Fruit fly (Drosophila melanogaster) whole organism, embryonic: ENCODE results near the gene Pgant35A.
A peak's percentile ranks its signal among the peaks of the same experiment; 100 is the strongest.

Experiments used
- Atf3 ChIP-seq: fragments of 200-800 bp; sonication (Bioruptor generic); optimal IDR thresholded peaks from 3 replicates; lab custom pipeline; 2016; ENCODE audit warnings: missing biosample characterization, missing genetic modification characterization
- Awh ChIP-seq: fragments of 200-800 bp; sonication (Bioruptor generic); IDR thresholded peaks from 2 replicates; pipeline ENCODE4, ENCODE4 v1.3.6; 2022; ENCODE audit warnings: missing biosample characterization, missing genetic modification characterization
- CG10543 ChIP-seq: fragments of 200-800 bp; sonication (Bioruptor generic); optimal IDR thresholded peaks from 3 replicates; lab custom pipeline; 2017; ENCODE audit warnings: missing biosample characterization, mild to moderate bottlenecking, missing genetic modification characterization, moderate library complexity
- CG11398 ChIP-seq: fragments of 200-800 bp; sonication (Bioruptor generic); optimal IDR thresholded peaks from 2 replicates; lab custom pipeline; 2016; ENCODE audit warnings: missing biosample characterization, missing genetic modification characterization
- CG11696 ChIP-seq: fragments of 200-800 bp; sonication (Bioruptor generic); IDR thresholded peaks from 2 replicates; pipeline ENCODE4 v1.3.6; 2022; ENCODE audit warnings: missing biosample characterization, missing genetic modification characterization
- CG12299 ChIP-seq: fragments of 200-800 bp; sonication (Bioruptor generic); optimal IDR thresholded peaks from 2 replicates; lab custom pipeline; 2018; ENCODE audit warnings: missing biosample characterization, mild to moderate bottlenecking, missing genetic modification characterization
- CG14050 ChIP-seq: fragments of 200-800 bp; sonication (Bioruptor generic); IDR thresholded peaks from 3 replicates; pipeline ENCODE4 v1.3.6; 2022; ENCODE audit warnings: missing biosample characterization, missing genetic modification characterization
- CG14965 ChIP-seq: fragments of 200-800 bp; sonication (Bioruptor generic); optimal IDR thresholded peaks from 2 replicates; lab custom pipeline; 2016; ENCODE audit warnings: missing biosample characterization, missing genetic modification characterization, borderline replicate concordance
- CG15696 ChIP-seq: fragments of 200-800 bp; sonication (Bioruptor generic); optimal IDR thresholded peaks from 2 replicates; lab custom pipeline; 2019; ENCODE audit warnings: missing biosample characterization, mild to moderate bottlenecking, missing genetic modification characterization, moderate library complexity
- CG1647 ChIP-seq: fragments of 200-800 bp; sonication (Bioruptor generic); optimal IDR thresholded peaks from 3 replicates; lab custom pipeline; 2016; ENCODE audit warnings: missing biosample characterization, missing genetic modification characterization
- CG17186 ChIP-seq: fragments of 200-800 bp; sonication (Bioruptor generic); optimal IDR thresholded peaks from 3 replicates; lab custom pipeline; 2017; ENCODE audit warnings: missing biosample characterization, missing genetic modification reagents, missing genetic modification characterization
- CG4360 ChIP-seq: fragments of 200-800 bp; sonication (Bioruptor generic); IDR thresholded peaks from 2 replicates; pipeline ENCODE4 v1.3.6; 2022; ENCODE audit warnings: missing biosample characterization, missing genetic modification characterization
- CG7357 ChIP-seq: fragments of 200-800 bp; sonication (Bioruptor generic); IDR thresholded peaks from 3 replicates; pipeline ENCODE4 v1.3.6; 2022; ENCODE audit warnings: missing biosample characterization, missing genetic modification characterization
- CG7372 ChIP-seq: fragments of 200-800 bp; sonication (Bioruptor generic); IDR thresholded peaks from 2 replicates; pipeline ENCODE4 v1.3.6; 2022; ENCODE audit warnings: missing biosample characterization, missing genetic modification characterization
- CG7745 ChIP-seq: fragments of 200-800 bp; sonication (Bioruptor generic); optimal IDR thresholded peaks from 2 replicates; lab custom pipeline; 2018; ENCODE audit warnings: missing biosample characterization, mild to moderate bottlenecking, missing genetic modification characterization, moderate library complexity
- CG7928 ChIP-seq: fragments of 200-800 bp; sonication (Bioruptor generic); optimal IDR thresholded peaks from 2 replicates; lab custom pipeline; 2017; ENCODE audit warnings: missing biosample characterization, mild to moderate bottlenecking, missing genetic modification characterization
- CG7963 ChIP-seq: fragments of 200-800 bp; sonication (Bioruptor generic); IDR thresholded peaks from 3 replicates; pipeline ENCODE4 v1.3.6; 2022; ENCODE audit warnings: missing biosample characterization, missing genetic modification characterization; ENCODE audit not compliant: partially characterized antibody
- CG7987 ChIP-seq: fragments of 200-800 bp; sonication (Bioruptor generic); optimal IDR thresholded peaks from 2 replicates; lab custom pipeline; 2018; ENCODE audit warnings: missing biosample characterization, mild to moderate bottlenecking, missing genetic modification characterization, moderate library complexity
- CG8944 ChIP-seq: fragments of 200-800 bp; sonication (Bioruptor generic); optimal IDR thresholded peaks from 3 replicates; lab custom pipeline; 2016; ENCODE audit warnings: missing biosample characterization, missing genetic modification characterization
- D19A ChIP-seq: fragments of 200-800 bp; optimal IDR thresholded peaks from 3 replicates; lab custom pipeline; 2019; ENCODE audit warnings: missing biosample characterization, mild to moderate bottlenecking, missing genetic modification characterization, moderate library complexity
- Dip2 ChIP-seq: fragments of 200-800 bp; sonication (Bioruptor generic); IDR thresholded peaks from 2 replicates; pipeline ENCODE4 v1.3.6; 2022; ENCODE audit warnings: missing biosample characterization, missing genetic modification characterization
- GATAe ChIP-seq: fragments of 200-800 bp; sonication (Bioruptor generic); conservative IDR thresholded peaks from 2 replicates; pipeline ENCODE4 v1.3.6; 2022; ENCODE audit warnings: missing biosample characterization, missing genetic modification characterization
- HLH54F ChIP-seq: fragments of 200-800 bp; sonication (Bioruptor generic); optimal IDR thresholded peaks from 3 replicates; lab custom pipeline; 2016; ENCODE audit warnings: missing biosample characterization, missing genetic modification characterization
- Hsf ChIP-seq: fragments of 200-800 bp; sonication (Bioruptor generic); optimal IDR thresholded peaks from 3 replicates; lab custom pipeline; 2016; ENCODE audit warnings: missing biosample characterization, missing genetic modification characterization
- PHDP ChIP-seq: fragments of 200-800 bp; sonication (Bioruptor generic); optimal IDR thresholded peaks from 3 replicates; lab custom pipeline; 2018; ENCODE audit warnings: missing biosample characterization, mild to moderate bottlenecking, missing genetic modification characterization, moderate library complexity
- Sin3A ChIP-seq: fragments of >200 bp; optimal IDR thresholded peaks from 2 replicates; lab custom pipeline; 2018
- Stat92E ChIP-seq, 3 experiments: fragments of >200 bp in 2 of 3; fragments of 200-800 bp in 1 of 3; sonication (Bioruptor generic) in 1 of 3; optimal IDR thresholded peaks; 2 replicates each; lab custom pipeline; 2017 to 2019; ENCODE audit warnings: missing biosample characterization in 3 of 3, missing genetic modification characterization in 3 of 3, mild to moderate bottlenecking in 1 of 3, moderate library complexity in 1 of 3
- TFAM ChIP-seq: fragments of 200-800 bp; sonication (Bioruptor generic); optimal IDR thresholded peaks from 2 replicates; lab custom pipeline; 2017; ENCODE audit warnings: missing biosample characterization, missing genetic modification characterization, inconsistent platforms
- ac ChIP-seq: fragments of 200-800 bp; sonication (Bioruptor generic); optimal IDR thresholded peaks from 3 replicates; lab custom pipeline; 2017; ENCODE audit warnings: missing biosample characterization, mild to moderate bottlenecking, missing genetic modification characterization
- ap ChIP-seq: fragments of 200-800 bp; sonication (Bioruptor generic); IDR thresholded peaks from 2 replicates; pipeline ENCODE4 v1.3.6; 2022; ENCODE audit warnings: missing biosample characterization, missing genetic modification characterization
- az2 ChIP-seq: fragments of 200-800 bp; sonication (Bioruptor generic); optimal IDR thresholded peaks from 3 replicates; lab custom pipeline; 2016; ENCODE audit warnings: missing biosample characterization, missing genetic modification characterization
- bcd ChIP-seq: fragments of 200-800 bp; sonication (Bioruptor generic); optimal IDR thresholded peaks from 2 replicates; lab custom pipeline; 2017; ENCODE audit warnings: missing biosample characterization, mild to moderate bottlenecking, missing genetic modification characterization
- chn ChIP-seq: fragments of 200-800 bp; sonication (Bioruptor generic); optimal IDR thresholded peaks from 2 replicates; lab custom pipeline; 2016; ENCODE audit warnings: missing biosample characterization, missing genetic modification characterization
- crol ChIP-seq: fragments of 200-800 bp; sonication (Bioruptor generic); IDR thresholded peaks from 2 replicates; pipeline ENCODE4 v1.3.6; 2022; ENCODE audit warnings: missing biosample characterization, missing genetic modification characterization
- dati ChIP-seq: fragments of 200-800 bp; sonication (Bioruptor generic); IDR thresholded peaks from 2 replicates; pipeline ENCODE4 v1.3.6; 2022; ENCODE audit warnings: missing biosample characterization, missing genetic modification characterization
- emc ChIP-seq: fragments of 200-800 bp; sonication (Bioruptor generic); optimal IDR thresholded peaks from 2 replicates; lab custom pipeline; 2016; ENCODE audit warnings: missing biosample characterization, missing genetic modification characterization
- eyg ChIP-seq: fragments of 200-800 bp; sonication (Bioruptor generic); optimal IDR thresholded peaks from 3 replicates; lab custom pipeline; 2016; ENCODE audit warnings: missing biosample characterization, missing genetic modification characterization
- fd102C ChIP-seq: fragments of 200-800 bp; sonication (Bioruptor generic); optimal IDR thresholded peaks from 2 replicates; lab custom pipeline; 2018; ENCODE audit warnings: missing biosample characterization, mild to moderate bottlenecking, missing genetic modification characterization, moderate library complexity
- fu2 ChIP-seq: fragments of 200-800 bp; sonication (Bioruptor generic); optimal IDR thresholded peaks from 2 replicates; lab custom pipeline; 2016; ENCODE audit warnings: missing biosample characterization, missing genetic modification characterization
- gro ChIP-seq: fragments of 200-800 bp; sonication (Bioruptor generic); optimal IDR thresholded peaks from 2 replicates; lab custom pipeline; 2016; ENCODE audit warnings: missing biosample characterization, missing genetic modification characterization
- gsb-n ChIP-seq: fragments of 200-800 bp; sonication (Bioruptor generic); optimal IDR thresholded peaks from 3 replicates; lab custom pipeline; 2018; ENCODE audit warnings: missing biosample characterization, mild to moderate bottlenecking, missing genetic modification characterization
- insv ChIP-seq, 2 experiments: fragments of 200-800 bp; sonication (Bioruptor generic); optimal IDR thresholded peaks; 3 replicates each; lab custom pipeline; 2016 to 2018; ENCODE audit warnings: missing biosample characterization in 2 of 2, missing genetic modification characterization in 2 of 2
- jigr1 ChIP-seq: fragments of 200-800 bp; sonication (Bioruptor generic); IDR thresholded peaks from 3 replicates; pipeline ENCODE4 v1.3.6; 2022; ENCODE audit warnings: missing biosample characterization, missing genetic modification characterization
- kni ChIP-seq: fragments of 200-800 bp; sonication (Bioruptor generic); optimal IDR thresholded peaks from 3 replicates; lab custom pipeline; 2017; ENCODE audit warnings: mild to moderate bottlenecking, missing biosample characterization, missing genetic modification reagents, missing genetic modification characterization
- maf-S ChIP-seq: fragments of 200-800 bp; sonication (Bioruptor generic); optimal IDR thresholded peaks from 2 replicates; lab custom pipeline; 2016; ENCODE audit warnings: missing biosample characterization, missing genetic modification characterization
- onecut ChIP-seq: fragments of 200-800 bp; sonication (Bioruptor generic); IDR thresholded peaks from 2 replicates; pipeline ENCODE4 v1.3.6; 2022; ENCODE audit warnings: missing biosample characterization, missing genetic modification characterization
- peb ChIP-seq: fragments of 200-800 bp; sonication (Bioruptor generic); IDR thresholded peaks from 2 replicates; pipeline ENCODE4 v1.3.6; 2022; ENCODE audit warnings: missing biosample characterization, missing genetic modification characterization
- pita ChIP-seq: fragments of 200-800 bp; sonication (Bioruptor generic); optimal IDR thresholded peaks from 2 replicates; lab custom pipeline; 2017; ENCODE audit warnings: missing biosample characterization, mild to moderate bottlenecking, missing genetic modification characterization
- psq ChIP-seq: fragments of 200-800 bp; sonication (Bioruptor generic); optimal IDR thresholded peaks from 2 replicates; lab custom pipeline; 2017; ENCODE audit warnings: missing biosample characterization, missing genetic modification characterization
- run ChIP-seq: fragments of 200-800 bp; sonication (Bioruptor generic); optimal IDR thresholded peaks from 3 replicates; lab custom pipeline; 2018; ENCODE audit warnings: missing biosample characterization, mild to moderate bottlenecking, missing genetic modification characterization
- tgo ChIP-seq: fragments of 200-800 bp; sonication (Bioruptor generic); IDR thresholded peaks from 3 replicates; pipeline ENCODE4 v1.3.6; 2022; ENCODE audit warnings: missing biosample characterization, missing genetic modification characterization
- vvl ChIP-seq: fragments of 200-800 bp; sonication (Bioruptor generic); IDR thresholded peaks from 2 replicates; pipeline ENCODE4 v1.3.6; 2022; ENCODE audit warnings: missing biosample characterization, missing genetic modification characterization

Pgant35A gene

DNA sequence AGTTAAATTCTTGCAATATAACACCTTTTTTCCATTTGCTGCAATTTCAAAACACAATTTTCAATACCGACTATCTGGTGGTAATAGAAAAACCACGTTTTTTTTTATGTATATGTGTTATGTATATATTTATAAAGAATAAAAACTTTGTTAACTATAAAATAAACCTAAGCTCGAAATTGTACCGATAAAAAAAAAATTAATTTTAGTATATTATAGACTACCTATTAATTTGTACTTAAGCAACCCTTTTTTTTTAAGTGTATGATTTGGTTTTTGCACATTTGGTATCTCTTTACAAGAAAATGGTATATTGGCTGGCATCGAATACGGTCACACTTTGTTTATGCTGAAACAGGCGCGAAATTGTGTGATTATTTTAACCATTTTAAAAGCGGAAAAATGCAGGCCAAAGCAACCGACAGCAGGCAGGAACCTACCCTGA lies 2.7 kb downstream of the Pgant35A start, which contains the start of gene spel1 (continued):
- TF ChIP-seq az2 (GFP tag; lab: Kevin White, UChicago) (peak; percentile 69), onecut (GFP tag; lab: Robert Waterston, UW) (peak; percentile 21; the same call in 1 of the 2 replicates), CG1647 (GFP tag; lab: Kevin White, UChicago) (peak; percentile 21), crol (no peak), CG7357 (GFP tag; lab: Robert Waterston, UW) (peak; percentile 55; the same call in 1 of the 3 replicates), insv (GFP tag; optimal IDR thresholded peaks at IDR 0.05; lab: Kevin White, UChicago) (no peak), Dip2 (GFP tag; lab: Robert Waterston, UW) (no peak), CG17186 (no peak), CG15696 (tag; lab: Kevin White, UChicago) (peak; percentile 68), kni (GFP tag; lab: Kevin White, UChicago) (no peak), TFAM (GFP tag; lab: Kevin White, UChicago) (no peak), CG12299 (tag; lab: Kevin White, UChicago) (peak; percentile 27), PHDP (tag; lab: Kevin White, UChicago) (peak; percentile 91), CG14050 (GFP tag; lab: Robert Waterston, UW) (peak; percentile 68), Atf3 (GFP tag; lab: Kevin White, UChicago) (no peak), gsb-n (tag; lab: Kevin White, UChicago) (peak; percentile 76), CG7372 (GFP tag; lab: Robert Waterston, UW) (peak; percentile 64), CG7987 (GFP tag; lab: Kevin White, UChicago) (no peak), dati (no peak), maf-S (GFP tag; lab: Kevin White, UChicago) (peak; percentile 8), CG14965 (GFP tag; lab: Kevin White, UChicago) (no peak), pita (GFP tag; lab: Kevin White, UChicago) (no peak), CG7928 (no peak), CG8944 (peak; percentile 35), ac (GFP tag; lab: Kevin White, UChicago) (no peak), tgo (GFP tag; lab: Robert Waterston, UW) (peak; percentile 84), vvl (GFP tag; lab: Robert Waterston, UW) (peak; percentile 91), psq (GFP tag; lab: Kevin White, UChicago) (peak; percentile 57), CG11398 (GFP tag; lab: Kevin White, UChicago) (no peak), D19A (tag; lab: Kevin White, UChicago) (peak; percentile 82), gro (peak; percentile 49), Hsf (GFP tag; lab: Kevin White, UChicago) (peak; percentile 59), peb (GFP tag; lab: Robert Waterston, UW) (no peak), run (tag; lab: Kevin White, UChicago) (peak; percentile 33), fu2 (GFP tag; lab: Kevin White, UChicago) (peak; percentile 31), CG4360 (0 out of 2 replicates have a peak, but pooled peaks have one; percentile 24), Sin3A (no peak), emc (GFP tag; lab: Kevin White, UChicago) (no peak), ap (peak; percentile 81), CG7963 (GFP tag; lab: Robert Waterston, UW) (no peak), CG7745 (tag; lab: Kevin White, UChicago) (no peak), Stat92E (GFP tag; optimal IDR thresholded peaks at IDR 0.05; lab: Kevin White, UChicago) (peak in 1 of 3 experiments; percentile 10), chn (no peak), fd102C (GFP tag; lab: Kevin White, UChicago) (no peak), GATAe (GFP tag; lab: Robert Waterston, UW) (peak; percentile 36; the same call in 1 of the 2 replicates), CG11696 (GFP tag; lab: Robert Waterston, UW) (no peak), jigr1 (GFP tag; lab: Robert Waterston, UW) (0 out of 3 replicates have a peak, but pooled peaks have one; percentile 11), Awh (GFP tag; lab: Robert Waterston, UW) (peak; percentile 83), CG10543 (GFP tag; lab: Kevin White, UChicago) (no peak), HLH54F (GFP tag; lab: Kevin White, UChicago) (no peak), bcd (peak; percentile 75), eyg (no peak)
